Fruit fly (Drosophila melanogaster) whole organism, embryonic: ENCODE results near the gene CG31542.

Experiments used
- Atf3 ChIP-seq: fragments of 200-800 bp; sonication (Bioruptor generic); optimal IDR thresholded peaks from 3 replicates; lab custom pipeline; 2016; ENCODE audit warnings: missing biosample characterization, missing genetic modification characterization
- Bgb ChIP-seq: fragments of 200-800 bp; sonication (Bioruptor generic); IDR thresholded peaks from 2 replicates; pipeline ENCODE4 v1.3.6; 2022; ENCODE audit warnings: missing biosample characterization, missing genetic modification characterization; ENCODE audit not compliant: partially characterized antibody
- BtbVII ChIP-seq: fragments of 200-800 bp; sonication (Bioruptor generic); optimal IDR thresholded peaks from 3 replicates; lab custom pipeline; 2017; ENCODE audit warnings: missing biosample characterization, mild to moderate bottlenecking, missing genetic modification characterization
- CG11695 ChIP-seq: fragments of 200-800 bp; sonication (Bioruptor generic); IDR thresholded peaks from 3 replicates; pipeline ENCODE4 v1.3.6; 2022; ENCODE audit warnings: missing biosample characterization, missing genetic modification characterization
- CG12155 ChIP-seq: fragments of 200-800 bp; sonication (Bioruptor generic); optimal IDR thresholded peaks from 3 replicates; lab custom pipeline; 2016; ENCODE audit warnings: missing biosample characterization, missing genetic modification characterization
- CG13287 ChIP-seq: fragments of 200-800 bp; sonication (Bioruptor generic); IDR thresholded peaks from 2 replicates; pipeline ENCODE4 v1.3.6; 2022; ENCODE audit warnings: missing biosample characterization, missing genetic modification characterization; ENCODE audit not compliant: partially characterized antibody
- CG14710 ChIP-seq: fragments of 200-800 bp; sonication (Bioruptor generic); optimal IDR thresholded peaks from 3 replicates; lab custom pipeline; 2019; ENCODE audit warnings: missing biosample characterization, mild to moderate bottlenecking, missing genetic modification characterization, moderate library complexity
- CG14860 ChIP-seq: fragments of 200-800 bp; sonication (Bioruptor generic); IDR thresholded peaks from 3 replicates; pipeline ENCODE4 v1.3.6; 2022; ENCODE audit warnings: missing biosample characterization, missing genetic modification characterization; ENCODE audit not compliant: partially characterized antibody
- CG16813 ChIP-seq: fragments of 200-800 bp; sonication (Bioruptor generic); IDR thresholded peaks from 3 replicates; pipeline ENCODE4 v1.3.6; 2022; ENCODE audit warnings: missing biosample characterization, missing genetic modification characterization; ENCODE audit not compliant: partially characterized antibody
- CG17385 ChIP-seq: fragments of 200-800 bp; sonication (Bioruptor generic); optimal IDR thresholded peaks from 3 replicates; lab custom pipeline; 2018; ENCODE audit warnings: missing biosample characterization, mild to moderate bottlenecking, missing genetic modification characterization
- CG18011 ChIP-seq: fragments of 200-800 bp; sonication (Bioruptor generic); optimal IDR thresholded peaks from 2 replicates; lab custom pipeline; 2017; ENCODE audit warnings: missing biosample characterization, missing genetic modification characterization, mild to moderate bottlenecking, moderate library complexity, missing genotype
- CG18476 ChIP-seq: fragments of 200-800 bp; sonication (Bioruptor generic); optimal IDR thresholded peaks from 2 replicates; lab custom pipeline; 2016; ENCODE audit warnings: missing biosample characterization, mild to moderate bottlenecking, missing genetic modification characterization
- CG2712 ChIP-seq: fragments of 200-800 bp; optimal IDR thresholded peaks from 3 replicates; lab custom pipeline; 2019; ENCODE audit warnings: missing biosample characterization, mild to moderate bottlenecking, missing genetic modification characterization, moderate library complexity
- CG34224 ChIP-seq: fragments of 200-800 bp; sonication (Bioruptor generic); IDR thresholded peaks from 3 replicates; pipeline ENCODE4 v1.3.6; 2022; ENCODE audit warnings: missing biosample characterization, missing genetic modification characterization; ENCODE audit not compliant: partially characterized antibody
- CG34422 ChIP-seq: fragments of 200-800 bp; sonication (Bioruptor generic); IDR thresholded peaks from 3 replicates; pipeline ENCODE4 v1.3.6; 2022; ENCODE audit warnings: missing biosample characterization, missing genetic modification characterization
- CG4617 ChIP-seq: fragments of 200-800 bp; sonication (Bioruptor generic); optimal IDR thresholded peaks from 3 replicates; lab custom pipeline; 2016; ENCODE audit warnings: missing biosample characterization, missing genetic modification characterization, borderline replicate concordance
- CG6791 ChIP-seq: fragments of 200-800 bp; sonication (Bioruptor generic); IDR thresholded peaks from 3 replicates; pipeline ENCODE4 v1.3.6; 2022; ENCODE audit warnings: missing biosample characterization, missing genetic modification characterization; ENCODE audit not compliant: partially characterized antibody
- CG9437 ChIP-seq: fragments of 200-800 bp; sonication (Bioruptor generic); optimal IDR thresholded peaks from 2 replicates; lab custom pipeline; 2018; ENCODE audit warnings: missing biosample characterization, mild to moderate bottlenecking, missing genetic modification characterization
- Doc3 ChIP-seq: fragments of 200-800 bp; sonication (Bioruptor generic); IDR thresholded peaks from 3 replicates; pipeline ENCODE4 v1.3.6; 2022; ENCODE audit warnings: missing biosample characterization, missing genetic modification characterization; ENCODE audit not compliant: partially characterized antibody
- Dp ChIP-seq: fragments of 200-800 bp; sonication (Bioruptor generic); optimal IDR thresholded peaks from 2 replicates; lab custom pipeline; 2018; ENCODE audit warnings: missing biosample characterization, mild to moderate bottlenecking, missing genetic modification characterization, moderate library complexity
- Ets97D ChIP-seq: fragments of 200-800 bp; sonication (Bioruptor generic); optimal IDR thresholded peaks from 3 replicates; lab custom pipeline; 2016; ENCODE audit warnings: missing biosample characterization, missing genetic modification characterization
- Jarid2 ChIP-seq: fragments of 200-800 bp; sonication (Bioruptor generic); optimal IDR thresholded peaks from 3 replicates; lab custom pipeline; 2017; ENCODE audit warnings: mild to moderate bottlenecking, missing biosample characterization, missing genetic modification reagents, missing genetic modification characterization
- MBD-R2 ChIP-seq: fragments of 200-800 bp; sonication (Bioruptor generic); IDR thresholded peaks from 2 replicates; pipeline ENCODE4 v1.3.6; 2022; ENCODE audit warnings: missing biosample characterization, missing genetic modification characterization
- MESR4 ChIP-seq: fragments of 200-800 bp; sonication (Bioruptor generic); optimal IDR thresholded peaks from 2 replicates; lab custom pipeline; 2018; ENCODE audit warnings: missing biosample characterization, mild to moderate bottlenecking, missing genetic modification characterization, moderate library complexity
- Med ChIP-seq: fragments of 200-800 bp; sonication (Bioruptor generic); peaks from one replicate; lab custom pipeline; 2016; ENCODE audit warnings: missing biosample characterization, missing genetic modification characterization, mild to moderate bottlenecking, inconsistent platforms, moderate library complexity
- Nf-YC ChIP-seq: fragments of 200-800 bp; optimal IDR thresholded peaks from 3 replicates; lab custom pipeline; 2019; ENCODE audit warnings: missing biosample characterization, mild to moderate bottlenecking, missing genetic modification characterization, moderate library complexity
- Scr ChIP-seq: fragments of 200-800 bp; sonication (Bioruptor generic); IDR thresholded peaks from 2 replicates; pipeline ENCODE4 v1.3.6; 2022; ENCODE audit warnings: missing biosample characterization, missing genetic modification characterization; ENCODE audit not compliant: partially characterized antibody
- Sin3A ChIP-seq: fragments of >200 bp; optimal IDR thresholded peaks from 2 replicates; lab custom pipeline; 2018
- Vsx1 ChIP-seq: fragments of 200-800 bp; sonication (Bioruptor generic); optimal IDR thresholded peaks from 2 replicates; lab custom pipeline; 2017; ENCODE audit warnings: missing biosample characterization, mild to moderate bottlenecking, missing genetic modification characterization, missing genetic modification reagents
- Xbp1 ChIP-seq: fragments of 200-800 bp; sonication (Bioruptor generic); optimal IDR thresholded peaks from 3 replicates; lab custom pipeline; 2016; ENCODE audit warnings: missing biosample characterization, mild to moderate bottlenecking, missing genetic modification characterization
- abd-A ChIP-seq: fragments of 200-800 bp; sonication (Bioruptor generic); optimal IDR thresholded peaks from 3 replicates; lab custom pipeline; 2019; ENCODE audit warnings: missing biosample characterization, mild to moderate bottlenecking, missing genetic modification characterization, moderate library complexity
- amos ChIP-seq: fragments of 200-800 bp; sonication (Bioruptor generic); IDR thresholded peaks from 2 replicates; pipeline ENCODE4 v1.3.6; 2022; ENCODE audit warnings: missing biosample characterization, missing genetic modification characterization; ENCODE audit not compliant: partially characterized antibody
- ash1 ChIP-seq: fragments of 200-800 bp; sonication (Bioruptor generic); optimal IDR thresholded peaks from 2 replicates; lab custom pipeline; 2018; ENCODE audit warnings: missing biosample characterization, mild to moderate bottlenecking, missing genetic modification characterization
- crp ChIP-seq, 2 experiments: fragments of 200-800 bp; sonication (Bioruptor generic); optimal IDR thresholded peaks; 2 replicates in 1 of 2; 3 replicates in 1 of 2; lab custom pipeline; 2017; ENCODE audit warnings: missing biosample characterization in 2 of 2, missing genetic modification characterization in 2 of 2, mild to moderate bottlenecking in 1 of 2, moderate library complexity in 1 of 2
- en ChIP-seq: fragments of 200-800 bp; sonication (Bioruptor generic); optimal IDR thresholded peaks from 2 replicates; lab custom pipeline; 2016; ENCODE audit warnings: missing biosample characterization, missing genetic modification characterization
- fd102C ChIP-seq: fragments of 200-800 bp; sonication (Bioruptor generic); optimal IDR thresholded peaks from 2 replicates; lab custom pipeline; 2018; ENCODE audit warnings: missing biosample characterization, mild to moderate bottlenecking, missing genetic modification characterization, moderate library complexity
- fru ChIP-seq: fragments of >200 bp; optimal IDR thresholded peaks from 2 replicates; lab custom pipeline; 2017
- ftz-f1 ChIP-seq: fragments of 200-800 bp; sonication (Bioruptor generic); optimal IDR thresholded peaks from 2 replicates; lab custom pipeline; 2016; ENCODE audit warnings: missing biosample characterization, missing genetic modification characterization
- gce ChIP-seq: fragments of 200-800 bp; sonication (Bioruptor generic); IDR thresholded peaks from 3 replicates; pipeline ENCODE4 v1.3.6; 2022; ENCODE audit warnings: missing biosample characterization, missing genetic modification characterization
- hb ChIP-seq: fragments of 200-800 bp; sonication (Bioruptor generic); IDR thresholded peaks from 3 replicates; pipeline ENCODE4 v1.3.6; 2022; ENCODE audit warnings: missing biosample characterization, missing genetic modification characterization; ENCODE audit not compliant: partially characterized antibody
- nerfin-2 ChIP-seq: fragments of 200-800 bp; sonication (Bioruptor generic); IDR thresholded peaks from 2 replicates; pipeline ENCODE4 v1.3.6; 2022; ENCODE audit warnings: missing biosample characterization, missing genetic modification characterization; ENCODE audit not compliant: partially characterized antibody
- nom ChIP-seq: fragments of 200-800 bp; sonication (Bioruptor generic); optimal IDR thresholded peaks from 2 replicates; lab custom pipeline; 2017; ENCODE audit warnings: missing biosample characterization, missing genetic modification characterization, mild to moderate bottlenecking, moderate library complexity, missing genetic modification reagents
- oc ChIP-seq: fragments of 200-800 bp; sonication (Bioruptor generic); optimal IDR thresholded peaks from 2 replicates; lab custom pipeline; 2018; ENCODE audit warnings: missing biosample characterization, mild to moderate bottlenecking, missing genetic modification characterization, moderate library complexity
- ro ChIP-seq: fragments of 200-800 bp; sonication (Bioruptor generic); IDR thresholded peaks from 2 replicates; pipeline ENCODE4 v1.3.6; 2022; ENCODE audit warnings: missing biosample characterization, missing genetic modification characterization
- sd ChIP-seq: fragments of 200-800 bp; sonication (Bioruptor generic); optimal IDR thresholded peaks from 3 replicates; lab custom pipeline; 2018; ENCODE audit warnings: missing biosample characterization, mild to moderate bottlenecking, missing genetic modification characterization, moderate library complexity
- sisA ChIP-seq: fragments of 200-800 bp; sonication (Bioruptor generic); IDR thresholded peaks from 2 replicates; pipeline ENCODE4 v1.3.6; 2022; ENCODE audit warnings: missing biosample characterization, missing genetic modification characterization
- stwl ChIP-seq: fragments of 200-800 bp; sonication (Bioruptor generic); optimal IDR thresholded peaks from 3 replicates; lab custom pipeline; 2018; ENCODE audit warnings: missing biosample characterization, mild to moderate bottlenecking, missing genetic modification characterization, moderate library complexity
- tna ChIP-seq: fragments of 200-800 bp; sonication (Bioruptor generic); IDR thresholded peaks from 2 replicates; pipeline ENCODE4 v1.3.6; 2022; ENCODE audit warnings: missing biosample characterization, missing genetic modification characterization; ENCODE audit not compliant: partially characterized antibody

Gene CG31542

DNA sequence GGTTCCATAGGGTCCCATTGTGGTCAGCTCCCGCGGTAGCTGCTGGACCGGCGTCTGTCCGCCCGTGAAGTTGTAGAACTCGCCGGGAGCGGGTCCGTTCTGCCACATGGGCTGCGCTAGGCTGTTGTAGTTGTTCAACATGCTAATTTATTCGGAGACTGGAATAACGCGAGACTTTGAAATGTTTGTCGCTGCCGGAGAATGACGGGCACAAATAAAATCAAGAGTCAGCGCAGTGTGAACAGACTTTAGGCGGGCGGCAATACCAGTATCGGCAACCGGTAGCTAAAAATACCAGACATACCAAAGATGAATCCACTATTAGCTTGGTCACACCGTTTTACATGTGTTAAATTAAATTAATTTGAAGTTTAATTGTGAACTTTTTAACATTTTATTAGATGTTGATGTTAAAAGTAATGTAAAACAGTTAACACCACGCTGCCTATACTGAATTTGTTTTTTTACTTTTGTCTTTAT is 11.4 kb upstream of the CG31542 start, which contains the start of gene Prosbeta7 (continued):
- no peak for TF ChIP-seq nom (GFP tag; lab: Kevin White, UChicago)
- TF ChIP-seq Doc3 (GFP tag; lab: Robert Waterston, UW), result peak; percentile 57; the same call in 2 of the 3 replicates
- TF ChIP-seq ro (GFP tag; lab: Robert Waterston, UW), result no peak
- peak; percentile 100 for TF ChIP-seq stwl (tag; lab: Kevin White, UChicago)
- TF ChIP-seq CG2712 (tag; lab: Kevin White, UChicago), result peak; percentile 26
- peak; percentile 90 for TF ChIP-seq CG13287 (GFP tag; lab: Robert Waterston, UW)
- TF ChIP-seq CG17385 (GFP tag; lab: Kevin White, UChicago), result no peak
- TF ChIP-seq abd-A, result no peak
- 0 out of 2 replicates have a peak, but pooled peaks have one; percentile 30 for TF ChIP-seq nerfin-2 (GFP tag; lab: Robert Waterston, UW)
- TF ChIP-seq CG14710 (tag; lab: Kevin White, UChicago), result peak; percentile 37
- peak; percentile 39 for TF ChIP-seq Med (GFP tag; lab: Kevin White, UChicago)
- TF ChIP-seq tna (GFP tag; lab: Robert Waterston, UW), result 0 out of 2 replicates have a peak, but pooled peaks have one; percentile 18
- TF ChIP-seq CG4617, result peak; percentile 68
- no peak for TF ChIP-seq CG11695 (GFP tag; lab: Robert Waterston, UW)
- TF ChIP-seq Sin3A, result peak; percentile 16
- peak; percentile 41 for TF ChIP-seq Jarid2 (GFP tag; lab: Kevin White, UChicago)
- no peak for TF ChIP-seq fru (lab: Kevin White, UChicago)
- TF ChIP-seq Dp, result peak; percentile 52
- TF ChIP-seq crp (GFP tag; optimal IDR thresholded peaks at IDR 0.05; lab: Kevin White, UChicago), result peak in 1 of 2 experiments; percentile 44
- TF ChIP-seq Xbp1, result no peak
- peak; percentile 78 for TF ChIP-seq Bgb (GFP tag; lab: Robert Waterston, UW)
- TF ChIP-seq MESR4 (GFP tag; lab: Kevin White, UChicago), result peak; percentile 90
- TF ChIP-seq CG14860 (GFP tag; lab: Robert Waterston, UW), result peak; percentile 56
- no peak for TF ChIP-seq BtbVII (GFP tag; lab: Kevin White, UChicago)
- TF ChIP-seq gce, result no peak
- TF ChIP-seq MBD-R2 (GFP tag; lab: Robert Waterston, UW), result peak; percentile 86
- TF ChIP-seq CG6791 (GFP tag; lab: Robert Waterston, UW), result peak; percentile 86
- TF ChIP-seq CG9437, result no peak
- TF ChIP-seq Vsx1 (GFP tag; lab: Kevin White, UChicago), result peak; percentile 12
- peak; percentile 65 for TF ChIP-seq Nf-YC (tag; lab: Kevin White, UChicago)
- peak; percentile 28; the same call in 1 of the 3 replicates for TF ChIP-seq hb (GFP tag; lab: Robert Waterston, UW)
- no peak for TF ChIP-seq en (GFP tag; lab: Kevin White, UChicago)
- TF ChIP-seq ftz-f1 (GFP tag; lab: Kevin White, UChicago), result peak; percentile 10
- peak; percentile 34 for TF ChIP-seq Ets97D (GFP tag; lab: Kevin White, UChicago)
- no peak for TF ChIP-seq fd102C (GFP tag; lab: Kevin White, UChicago)
- no peak for TF ChIP-seq sisA (GFP tag; lab: Robert Waterston, UW)
- no peak for TF ChIP-seq Atf3
- TF ChIP-seq CG34224 (GFP tag; lab: Robert Waterston, UW), result peak; percentile 83
- no peak for TF ChIP-seq oc (tag; lab: Kevin White, UChicago)
- TF ChIP-seq CG12155 (GFP tag; lab: Kevin White, UChicago), result no peak
- TF ChIP-seq sd (tag; lab: Kevin White, UChicago), result peak; percentile 35
- TF ChIP-seq CG18011 (GFP tag; lab: Kevin White, UChicago), result no peak
- TF ChIP-seq Scr (GFP tag; lab: Robert Waterston, UW), result peak; percentile 69
- TF ChIP-seq CG18476 (GFP tag; lab: Kevin White, UChicago), result no peak
- TF ChIP-seq ash1 (GFP tag; lab: Kevin White, UChicago), result no peak
- TF ChIP-seq CG16813 (GFP tag; lab: Robert Waterston, UW), result peak; percentile 65
- TF ChIP-seq amos (GFP tag; lab: Robert Waterston, UW), result peak; percentile 71; the same call in 1 of the 2 replicates
- TF ChIP-seq CG34422 (GFP tag; lab: Robert Waterston, UW), result peak; percentile 53; the same call in 1 of the 3 replicates
